Worm (Caenorhabditis elegans) whole organism, L3 larva: ENCODE data around the gene dsc-1.
A peak's percentile ranks its signal among the peaks of the same experiment; 100 is the strongest.

ENCODE experiments used
- R02D3.7 ChIP-seq: fragments of 150-350 bp; optimal IDR thresholded peaks from 2 replicates; lab custom pipeline; 2014; ENCODE audit warnings: missing biosample characterization, missing genetic modification characterization
- ZK546.5 ChIP-seq: sonication (generic microtip); optimal IDR thresholded peaks from 2 replicates; lab custom pipeline; 2017; ENCODE audit warnings: missing biosample characterization, missing genetic modification characterization
- aly-2 ChIP-seq: fragments of 150-350 bp; optimal IDR thresholded peaks from 2 replicates; lab custom pipeline; 2014; ENCODE audit warnings: missing biosample characterization, missing genetic modification characterization
- ama-1 ChIP-seq: fragments of 150-350 bp; optimal IDR thresholded peaks from 2 replicates; lab custom pipeline; 2018
- ceh-28 ChIP-seq: fragments of 150-350 bp; optimal IDR thresholded peaks from 2 replicates; lab custom pipeline; 2014; ENCODE audit warnings: missing biosample characterization, missing genetic modification reagents, missing genetic modification characterization
- ceh-82 ChIP-seq: fragments of 150-350 bp; optimal IDR thresholded peaks from 2 replicates; lab custom pipeline; 2014; ENCODE audit warnings: missing biosample characterization, missing genetic modification characterization
- ceh-9 ChIP-seq: sonication (generic microtip); optimal IDR thresholded peaks from 2 replicates; lab custom pipeline; 2018; ENCODE audit warnings: missing biosample characterization, missing genetic modification characterization
- egl-27 ChIP-seq: sonication (generic microtip); optimal IDR thresholded peaks from 4 replicates; lab custom pipeline; 2017; ENCODE audit warnings: missing biosample characterization, missing genetic modification reagents, missing genetic modification characterization
- egl-5 ChIP-seq: fragments of 150-350 bp; optimal IDR thresholded peaks from 2 replicates; lab custom pipeline; 2017; ENCODE audit warnings: missing biosample characterization, missing genetic modification reagents, missing genetic modification characterization, inconsistent platforms
- elt-1 ChIP-seq: fragments of 150-350 bp; optimal IDR thresholded peaks from 2 replicates; lab custom pipeline; 2014; ENCODE audit warnings: missing biosample characterization, missing genetic modification characterization
- eor-1 ChIP-seq, 2 experiments: fragments of 150-350 bp; optimal IDR thresholded peaks; 2 replicates each; lab custom pipeline; 2014 to 2018; ENCODE audit warnings: missing biosample characterization in 2 of 2, missing genetic modification characterization in 2 of 2
- fkh-10 ChIP-seq: sonication (generic microtip); optimal IDR thresholded peaks from 2 replicates; lab custom pipeline; 2017; ENCODE audit warnings: missing biosample characterization, missing genetic modification reagents, missing genetic modification characterization
- fkh-2 ChIP-seq: fragments of 150-350 bp; optimal IDR thresholded peaks from 2 replicates; lab custom pipeline; 2014; ENCODE audit warnings: missing biosample characterization, missing genetic modification reagents, missing genetic modification characterization
- hmg-11 ChIP-seq: sonication (generic microtip); optimal IDR thresholded peaks from 2 replicates; lab custom pipeline; 2016; ENCODE audit warnings: missing genetic modification characterization, missing compliant biosample characterization
- jun-1 ChIP-seq: fragments of 150-350 bp; optimal IDR thresholded peaks from 2 replicates; lab custom pipeline; 2014; ENCODE audit warnings: missing biosample characterization, missing genetic modification reagents, missing genetic modification characterization
- lin-39 ChIP-seq: fragments of 150-350 bp; optimal IDR thresholded peaks from 2 replicates; lab custom pipeline; 2018; ENCODE audit warnings: missing biosample characterization, missing genetic modification reagents, missing genetic modification characterization
- lsy-12 ChIP-seq: sonication (generic microtip); optimal IDR thresholded peaks from 2 replicates; lab custom pipeline; 2016; ENCODE audit warnings: mild to moderate bottlenecking, missing genetic modification characterization, missing compliant biosample characterization
- mdl-1 ChIP-seq: fragments of 150-350 bp; optimal IDR thresholded peaks from 2 replicates; lab custom pipeline; 2014; ENCODE audit warnings: missing biosample characterization, missing genetic modification characterization
- mml-1 ChIP-seq: fragments of 150-350 bp; sonication (generic microtip); optimal IDR thresholded peaks from 3 replicates; lab custom pipeline; 2014; ENCODE audit warnings: missing biosample characterization, missing genetic modification characterization
- nfya-1 ChIP-seq: sonication (generic microtip); optimal IDR thresholded peaks from 2 replicates; lab custom pipeline; 2017; ENCODE audit warnings: missing genetic modification characterization, mild to moderate bottlenecking, missing compliant biosample characterization, antibody characterized with exemption, moderate library complexity; ENCODE audit not compliant: insufficient read depth
- nhr-11 ChIP-seq: fragments of 150-350 bp; optimal IDR thresholded peaks from 2 replicates; lab custom pipeline; 2014; ENCODE audit warnings: missing biosample characterization, missing genetic modification characterization
- nhr-23 ChIP-seq: fragments of 150-350 bp; optimal IDR thresholded peaks from 2 replicates; lab custom pipeline; 2014; ENCODE audit warnings: missing biosample characterization, missing genetic modification reagents, missing genetic modification characterization
- nhr-237 ChIP-seq: fragments of 150-350 bp; optimal IDR thresholded peaks from 2 replicates; lab custom pipeline; 2014; ENCODE audit warnings: missing biosample characterization, missing genetic modification characterization
- nhr-43 ChIP-seq: sonication (generic microtip); optimal IDR thresholded peaks from 2 replicates; lab custom pipeline; 2016; ENCODE audit warnings: mild to moderate bottlenecking, missing genetic modification characterization, missing compliant biosample characterization; ENCODE audit not compliant: poor library complexity, severe bottlenecking
- nhr-76 ChIP-seq: fragments of 150-350 bp; sonication (generic microtip); optimal IDR thresholded peaks from 5 replicates; lab custom pipeline; 2014; ENCODE audit warnings: missing biosample characterization, missing genetic modification characterization
- pqm-1 ChIP-seq: fragments of 150-350 bp; optimal IDR thresholded peaks from 2 replicates; lab custom pipeline; 2017; ENCODE audit warnings: missing biosample characterization, missing genetic modification characterization, inconsistent platforms
- snpc-4 ChIP-seq: fragments of 150-350 bp; optimal IDR thresholded peaks from 2 replicates; lab custom pipeline; 2014; ENCODE audit warnings: missing biosample characterization, missing genetic modification characterization
- unc-39 ChIP-seq: sonication (generic microtip); optimal IDR thresholded peaks from 4 replicates; lab custom pipeline; 2017; ENCODE audit warnings: missing biosample characterization, missing genetic modification characterization
- unc-62 ChIP-seq: fragments of 150-350 bp; sonication (generic microtip); optimal IDR thresholded peaks from 4 replicates; lab custom pipeline; 2014; ENCODE audit warnings: missing biosample characterization, missing genetic modification reagents, missing genetic modification characterization
- ztf-4 ChIP-seq: fragments of 150-350 bp; optimal IDR thresholded peaks from 2 replicates; lab custom pipeline; 2014; ENCODE audit warnings: missing biosample characterization, missing genetic modification characterization

The dsc-1 gene

DNA sequence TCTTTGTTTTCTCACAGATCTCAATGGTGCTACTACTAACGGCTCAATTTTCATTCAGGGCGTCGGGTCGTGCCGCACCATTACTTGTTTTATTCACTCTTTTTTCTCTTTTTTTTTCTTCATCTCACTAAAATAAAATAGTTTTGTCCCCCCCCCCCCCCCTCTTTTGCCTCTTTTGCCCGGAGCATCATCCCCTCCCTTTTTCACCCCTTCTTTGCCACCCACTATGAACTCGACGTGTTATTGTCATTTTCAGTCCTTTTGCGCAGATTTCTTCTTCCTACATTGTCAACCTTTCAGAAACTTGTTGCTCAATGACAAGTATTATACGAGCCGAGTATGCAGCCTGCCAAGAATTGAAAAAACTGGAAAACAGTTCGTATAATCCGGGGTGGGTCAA, 8.6 kb downstream of the dsc-1 start, which contains the start of gene seb-3:
seb-3 (plus strand) TSS at position 301 of the 400 bp plus-strand sequence.
- TF ChIP-seq fkh-2 (tag; lab: Kevin White, UChicago) (no peak), unc-62 (no peak), aly-2 (tag; lab: Kevin White, UChicago) (no peak)

DNA sequence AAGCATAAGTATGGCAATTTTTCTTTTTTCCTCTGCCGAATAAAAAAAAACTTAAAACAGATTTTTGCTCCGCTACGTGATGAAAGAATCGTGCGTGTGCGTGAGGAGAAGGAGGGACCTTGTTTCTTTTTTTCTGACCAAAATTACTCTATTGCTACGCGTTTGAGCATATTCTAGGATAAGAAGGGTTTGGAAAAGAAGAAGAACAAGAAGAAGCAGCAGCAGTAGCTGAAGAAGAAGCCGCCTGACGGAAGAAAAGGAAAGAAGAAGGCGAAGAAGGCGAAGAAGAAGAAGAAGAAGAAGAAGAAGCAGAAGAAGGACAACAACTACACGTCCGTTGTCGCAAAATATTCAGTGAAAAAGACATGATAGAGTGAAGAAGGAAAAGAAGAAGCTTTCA, 18.5 kb downstream of the dsc-1 start:
- TF ChIP-seq unc-39 (tag; lab: Kevin White, UChicago) (no peak), aly-2 (tag; lab: Kevin White, UChicago) (no peak), nhr-11 (no peak), egl-27 (tag; lab: Kevin White, UChicago) (no peak), snpc-4 (no peak), nhr-237 (no peak), nfya-1 (tag; lab: Kevin White, UChicago) (peak; percentile 2), nhr-76 (no peak)

DNA sequence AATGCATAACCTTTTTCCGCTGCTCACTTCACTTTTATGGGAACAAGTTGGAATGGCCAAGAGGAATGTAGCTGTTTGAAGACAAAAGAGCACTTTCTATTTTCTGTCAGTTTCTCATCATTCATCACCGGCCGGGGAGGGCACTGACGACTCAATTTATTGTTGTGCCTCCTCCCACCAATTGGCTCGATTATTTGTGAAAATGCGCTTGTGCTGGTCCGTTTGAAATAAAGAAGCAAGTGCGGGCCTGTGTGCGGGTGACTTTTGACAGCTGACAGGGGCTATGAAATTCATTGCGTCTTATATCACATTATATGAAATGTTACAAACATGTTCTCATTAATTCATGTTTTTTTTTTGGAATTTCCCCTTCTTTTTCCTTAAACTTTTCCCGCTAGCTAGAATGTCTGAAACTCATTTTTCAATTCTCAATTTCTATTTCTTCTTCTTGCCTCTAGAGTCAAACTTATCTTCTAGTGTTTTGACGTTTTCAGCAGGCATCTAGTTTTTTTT, 20.6 kb downstream of the dsc-1 start:
- no peak for TF ChIP-seq nhr-43
- TF ChIP-seq nfya-1 (tag; lab: Kevin White, UChicago), result peak; percentile 15
- TF ChIP-seq aly-2 (tag; lab: Kevin White, UChicago), result no peak
- TF ChIP-seq lin-39 (tag; lab: Kevin White, UChicago), result peak; percentile 19
- peak; percentile 81 for TF ChIP-seq egl-5 (tag; lab: Kevin White, UChicago)
- TF ChIP-seq fkh-2 (tag; lab: Kevin White, UChicago), result no peak
- TF ChIP-seq ceh-82, result no peak
- no peak for TF ChIP-seq fkh-10
- TF ChIP-seq mdl-1 (tag; lab: Kevin White, UChicago), result no peak
- no peak for TF ChIP-seq egl-27 (tag; lab: Kevin White, UChicago)
- TF ChIP-seq, all 47 proteins: peak for 3

DNA sequence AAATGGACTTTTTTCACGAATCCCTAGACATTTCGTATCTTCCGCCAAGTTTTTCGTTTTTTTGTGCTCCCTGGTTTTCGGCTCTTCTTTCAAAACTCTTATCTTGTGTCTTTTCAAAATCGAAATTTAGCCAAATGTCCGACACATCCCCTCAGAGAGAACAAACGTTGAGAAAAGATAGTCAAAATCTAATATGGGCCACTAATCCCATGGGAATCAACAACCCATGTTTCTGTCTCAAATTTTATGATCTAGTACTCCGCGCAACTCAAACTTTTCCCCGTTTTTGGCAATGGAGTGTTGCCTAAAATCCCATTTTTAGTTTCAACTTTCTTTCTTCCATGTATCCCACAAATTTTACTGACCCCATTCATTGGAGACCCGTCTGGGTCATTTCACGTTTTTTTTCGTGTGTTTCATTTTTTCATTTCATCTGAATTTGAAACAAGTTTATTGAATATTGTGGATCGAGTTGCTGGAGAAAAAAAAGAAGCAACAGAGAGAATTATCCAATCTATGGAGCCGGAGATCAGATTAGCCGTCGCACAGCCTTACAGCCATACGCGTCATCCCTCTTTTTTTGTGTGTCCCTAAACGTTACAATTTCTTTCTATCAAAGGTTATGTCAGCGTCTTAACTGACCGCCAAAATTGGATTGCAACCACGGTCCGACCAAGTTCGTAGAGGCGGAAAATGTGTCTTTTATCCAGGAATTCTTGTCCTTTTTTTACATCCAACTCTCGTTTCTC, 22.9 kb downstream of the dsc-1 start:
- TF ChIP-seq ztf-4 (tag; lab: Kevin White, UChicago) (no peak), fkh-10 (peak; percentile 84), nhr-43 (no peak), lsy-12 (tag; lab: Kevin White, UChicago) (no peak), elt-1 (tag; lab: Kevin White, UChicago) (no peak)

DNA sequence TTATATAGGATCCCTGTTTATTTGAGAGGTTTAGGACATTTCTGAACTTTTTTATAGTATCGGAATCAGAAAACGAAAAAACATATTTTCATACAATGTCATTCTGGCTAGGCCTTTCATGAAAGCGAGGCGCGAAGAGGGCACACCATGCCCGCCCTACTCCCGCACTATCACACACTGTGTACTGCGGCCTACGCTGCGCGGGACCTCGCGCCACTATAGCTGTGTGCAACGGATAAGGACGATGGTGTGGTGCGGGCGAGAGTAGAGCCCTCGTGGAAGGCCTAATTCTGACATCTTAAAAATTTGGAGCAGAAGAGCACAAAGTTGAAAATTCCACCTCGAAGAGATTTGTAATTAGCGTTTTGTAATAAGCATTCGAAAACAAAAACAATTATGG, 23.7 kb downstream of the dsc-1 start:
- TF ChIP-seq lsy-12 (tag; lab: Kevin White, UChicago) (no peak), ZK546.5 (tag; lab: Kevin White, UChicago) (no peak), pqm-1 (tag; lab: Kevin White, UChicago) (no peak), nhr-11 (no peak), ceh-28 (tag; lab: Kevin White, UChicago) (no peak), nhr-43 (no peak), eor-1 (tag; optimal IDR thresholded peaks at IDR 0.05; lab: Kevin White, UChicago) (no peak), hmg-11 (tag; lab: Kevin White, UChicago) (no peak), snpc-4 (no peak), mml-1 (no peak), nhr-23 (tag; lab: Kevin White, UChicago) (no peak), R02D3.7 (tag; lab: Kevin White, UChicago) (no peak), egl-27 (tag; lab: Kevin White, UChicago) (no peak), unc-62 (no peak), nhr-76 (no peak), ceh-9 (tag; lab: Kevin White, UChicago) (no peak), ama-1 (lab: Kevin White, UChicago) (no peak), jun-1 (tag; lab: Kevin White, UChicago) (no peak), elt-1 (tag; lab: Kevin White, UChicago) (no peak)

DNA sequence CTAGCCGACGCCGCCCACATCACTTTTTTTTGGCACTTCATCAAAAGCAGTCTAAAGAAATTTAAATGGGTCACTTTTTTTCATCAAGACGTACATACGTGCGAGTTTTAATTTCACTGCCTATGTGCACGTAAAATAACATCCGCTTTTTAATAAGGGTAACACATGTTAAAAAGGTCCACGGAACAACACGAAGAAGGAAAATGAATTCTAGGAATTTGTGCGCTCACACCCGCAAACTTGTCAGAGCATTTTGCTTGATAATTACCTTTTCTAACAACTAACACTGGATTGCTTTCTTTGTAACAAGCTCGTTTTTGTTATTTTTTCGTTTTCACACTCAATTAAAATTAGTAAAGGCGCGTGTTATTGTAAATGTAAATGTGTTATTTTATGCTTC, 25.9 kb downstream of the dsc-1 start:
- no peak for TF ChIP-seq nhr-76
- TF ChIP-seq, all 47 proteins: peak for 0
